ENCODE assay signal across 2 worm cellular contexts in genomic region chrIV:11855900-11856660, ce11.
A peak's percentile ranks its signal among the peaks of the same experiment; 100 is the strongest.
TF ChIP-seq lines count a peak whose summit lies in the region.

Gene ech-2 (minus strand): TSS chrIV:11856351.

TF ChIP-seq in whole organism, L1 larva, 84 proteins besides CTCF, POLR2A, EP300 and RAD21 (continued from another document):
- no peak for TF ChIP-seq mab-9 (GFP tag; IDR thresholded peaks at IDR 0.05; lab: Robert Waterston, UW)
- TF ChIP-seq C16A3.4 (tag; optimal IDR thresholded peaks at IDR 0.05; lab: Kevin White, UChicago), result peak; percentile 28
- peak; percentile 1 for TF ChIP-seq lin-14 (GFP tag; optimal IDR thresholded peaks at IDR 0.05; lab: Kevin White, UChicago)
- no peak for TF ChIP-seq grh-1 (GFP tag; IDR thresholded peaks at IDR 0.05; lab: Robert Waterston, UW)
- TF ChIP-seq ceh-90 (tag; optimal IDR thresholded peaks at IDR 0.05; lab: Kevin White, UChicago), result peak; percentile 7
- TF ChIP-seq elt-3 (tag; optimal IDR thresholded peaks at IDR 0.05; lab: Kevin White, UChicago), result peak in 1 of 6 experiments; percentile 20
- peak; percentile 31 for TF ChIP-seq nhr-47 (tag; optimal IDR thresholded peaks at IDR 0.05; lab: Kevin White, UChicago)
- TF ChIP-seq blmp-1 (tag; optimal IDR thresholded peaks at IDR 0.05; lab: Kevin White, UChicago), result peak; percentile 41
- TF ChIP-seq lin-35 (GFP tag; optimal IDR thresholded peaks at IDR 0.05; lab: Kevin White, UChicago), result peak; percentile 17 to 48
- peak in 1 of 3 experiments; percentile 20 for TF ChIP-seq ceh-82 (tag; optimal IDR thresholded peaks at IDR 0.05; lab: Kevin White, UChicago)
- no peak for TF ChIP-seq pag-3 (tag; optimal IDR thresholded peaks at IDR 0.05; lab: Kevin White, UChicago; ENCODE audit: borderline replicate concordance, insufficient read depth)
- TF ChIP-seq unc-30 (tag; optimal IDR thresholded peaks at IDR 0.05; lab: Kevin White, UChicago), result no peak
- no peak for TF ChIP-seq xbp-1 (tag; optimal IDR thresholded peaks at IDR 0.05; lab: Kevin White, UChicago)

TF ChIP-seq in whole organism, L4 larva, 104 proteins besides CTCF, POLR2A, EP300 and RAD21 (continued from another document):
- TF ChIP-seq pha-4 (GFP tag; IDR thresholded peaks at IDR 0.05; lab: Robert Waterston, UW) (no peak), pha-4 (tag; optimal IDR thresholded peaks at IDR 0.05; lab: Kevin White, UChicago) (no peak), mep-1 (tag; optimal IDR thresholded peaks at IDR 0.05; lab: Kevin White, UChicago) (peak; percentile 29), tra-1 (GFP tag; IDR thresholded peaks at IDR 0.05; lab: Robert Waterston, UW) (no peak), gei-8 (GFP tag; optimal IDR thresholded peaks at IDR 0.05; lab: Kevin White, UChicago) (no peak), ceh-62 (tag; optimal IDR thresholded peaks at IDR 0.05; lab: Kevin White, UChicago) (no peak), ceh-32 (tag; optimal IDR thresholded peaks at IDR 0.05; lab: Kevin White, UChicago; ENCODE audit: poor library complexity) (no peak), madf-9 (GFP tag; conservative IDR thresholded peaks at IDR 0.05; lab: Robert Waterston, UW) (no peak), nhr-77 (tag; optimal IDR thresholded peaks at IDR 0.05; lab: Kevin White, UChicago) (no peak), Y105C5A.15 (GFP tag; IDR thresholded peaks at IDR 0.05; lab: Robert Waterston, UW) (no peak), lin-15B (tag; optimal IDR thresholded peaks at IDR 0.05; lab: Kevin White, UChicago) (no peak), mxl-3 (GFP tag; optimal IDR thresholded peaks at IDR 0.05; lab: Kevin White, UChicago) (no peak), R02D3.7 (tag; optimal IDR thresholded peaks at IDR 0.05; lab: Kevin White, UChicago) (no peak), fos-1 (tag; optimal IDR thresholded peaks at IDR 0.05; lab: Kevin White, UChicago) (no peak), ctbp-1 (GFP tag; IDR thresholded peaks at IDR 0.05; lab: Robert Waterston, UW) (no peak), fkh-10 (GFP tag; optimal IDR thresholded peaks at IDR 0.05; lab: Kevin White, UChicago) (no peak), nhr-41 (GFP tag; IDR thresholded peaks at IDR 0.05; lab: Robert Waterston, UW) (no peak), aha-1 (tag; lab: Kevin White, UChicago) (peak; percentile 94), daf-16 (GFP tag; optimal IDR thresholded peaks at IDR 0.05; lab: Kevin White, UChicago) (no peak), daf-16 (tag; optimal IDR thresholded peaks at IDR 0.05; lab: Kevin White, UChicago) (peak; percentile 53), zfp-3 (GFP tag; conservative IDR thresholded peaks at IDR 0.05; lab: Robert Waterston, UW) (no peak), lin-39 (tag; optimal IDR thresholded peaks at IDR 0.05; lab: Kevin White, UChicago) (no peak), tag-97 (GFP tag; IDR thresholded peaks at IDR 0.05; lab: Robert Waterston, UW) (no peak), ces-1 (GFP tag; optimal IDR thresholded peaks at IDR 0.05; lab: Kevin White, UChicago) (no peak), lin-38 (GFP tag; IDR thresholded peaks at IDR 0.05; lab: Robert Waterston, UW) (peak; percentile 58), T26A8.4 (GFP tag; IDR thresholded peaks at IDR 0.05; lab: Robert Waterston, UW) (no peak), daf-8 (GFP tag; IDR thresholded peaks at IDR 0.05; lab: Robert Waterston, UW) (no peak), ama-1 (optimal IDR thresholded peaks at IDR 0.05; lab: Kevin White, UChicago) (no peak), zip-2 (tag; optimal IDR thresholded peaks at IDR 0.05; lab: Kevin White, UChicago) (no peak), D1046.2 (GFP tag; IDR thresholded peaks at IDR 0.05; lab: Robert Waterston, UW) (no peak), F10B5.3 (tag; optimal IDR thresholded peaks at IDR 0.05; lab: Kevin White, UChicago) (no peak), ceh-28 (tag; optimal IDR thresholded peaks at IDR 0.05; lab: Kevin White, UChicago) (no peak), Y75B8A.6 (GFP tag; IDR thresholded peaks at IDR 0.05; lab: Robert Waterston, UW) (no peak), Y48G9A.11 (GFP tag; IDR thresholded peaks at IDR 0.05; lab: Robert Waterston, UW) (no peak), F37D6.2 (tag; optimal IDR thresholded peaks at IDR 0.05; lab: Kevin White, UChicago) (no peak), daf-12 (tag; optimal IDR thresholded peaks at IDR 0.05; lab: Kevin White, UChicago) (no peak), mxl-2 (GFP tag; conservative IDR thresholded peaks at IDR 0.05; lab: Robert Waterston, UW) (no peak), unc-130 (GFP tag; optimal IDR thresholded peaks at IDR 0.05; lab: Kevin White, UChicago) (no peak), nhr-6 (tag; optimal IDR thresholded peaks at IDR 0.05; lab: Kevin White, UChicago) (no peak), zag-1 (tag; optimal IDR thresholded peaks at IDR 0.05; lab: Kevin White, UChicago) (no peak), sdz-12 (GFP tag; optimal IDR thresholded peaks at IDR 0.05; lab: Kevin White, UChicago) (no peak), nhr-42 (GFP tag; IDR thresholded peaks at IDR 0.05; lab: Robert Waterston, UW) (no peak), nhr-28 (tag; optimal IDR thresholded peaks at IDR 0.05; lab: Kevin White, UChicago) (no peak), T20F7.1 (GFP tag; optimal IDR thresholded peaks at IDR 0.05; lab: Kevin White, UChicago) (no peak), aly-2 (tag; optimal IDR thresholded peaks at IDR 0.05; lab: Kevin White, UChicago) (no peak), cey-2 (tag; optimal IDR thresholded peaks at IDR 0.05; lab: Kevin White, UChicago; ENCODE audit: borderline replicate concordance, insufficient read depth) (no peak), ztf-7 (tag; optimal IDR thresholded peaks at IDR 0.05; lab: Kevin White, UChicago) (no peak), nhr-76 (tag; optimal IDR thresholded peaks at IDR 0.05; lab: Kevin White, UChicago) (no peak), attf-4 (tag; optimal IDR thresholded peaks at IDR 0.05; lab: Kevin White, UChicago) (no peak), vab-7 (GFP tag; IDR thresholded peaks at IDR 0.05; lab: Robert Waterston, UW) (no peak), php-3 (GFP tag; IDR thresholded peaks at IDR 0.05; lab: Robert Waterston, UW) (no peak), F26F4.8 (GFP tag; conservative IDR thresholded peaks at IDR 0.05; lab: Robert Waterston, UW) (no peak), lin-1 (GFP tag; IDR thresholded peaks at IDR 0.05; lab: Robert Waterston, UW) (no peak), egl-27 (tag; optimal IDR thresholded peaks at IDR 0.05; lab: Kevin White, UChicago) (no peak), arid-1 (GFP tag; conservative IDR thresholded peaks at IDR 0.05; lab: Robert Waterston, UW) (no peak), ceh-44 (GFP tag; IDR thresholded peaks at IDR 0.05; lab: Robert Waterston, UW) (no peak), nhr-25 (tag; optimal IDR thresholded peaks at IDR 0.05; lab: Kevin White, UChicago; ENCODE audit: borderline replicate concordance, insufficient read depth) (no peak), madf-5 (GFP tag; IDR thresholded peaks at IDR 0.05; lab: Robert Waterston, UW) (no peak), hif-1 (tag; optimal IDR thresholded peaks at IDR 0.05; lab: Kevin White, UChicago) (no peak), nhr-237 (tag; optimal IDR thresholded peaks at IDR 0.05; lab: Kevin White, UChicago) (no peak), pqm-1 (tag; optimal IDR thresholded peaks at IDR 0.05; lab: Kevin White, UChicago) (no peak), ztf-11 (tag; optimal IDR thresholded peaks at IDR 0.05; lab: Kevin White, UChicago) (no peak), duxl-1 (tag; optimal IDR thresholded peaks at IDR 0.05; lab: Kevin White, UChicago; ENCODE audit: poor library complexity) (no peak), nhr-11 (tag; optimal IDR thresholded peaks at IDR 0.05; lab: Kevin White, UChicago) (no peak), lin-29 (GFP tag; IDR thresholded peaks at IDR 0.05; lab: Robert Waterston, UW) (no peak), dmd-9 (GFP tag; IDR thresholded peaks at IDR 0.05; lab: Robert Waterston, UW) (no peak), set-16 (GFP tag; IDR thresholded peaks at IDR 0.05; lab: Robert Waterston, UW) (no peak), hlh-11 (tag; optimal IDR thresholded peaks at IDR 0.05; lab: Kevin White, UChicago) (no peak), daf-19 (GFP tag; conservative IDR thresholded peaks at IDR 0.05; lab: Robert Waterston, UW) (no peak), unc-39 (tag; optimal IDR thresholded peaks at IDR 0.05; lab: Kevin White, UChicago) (no peak), snpc-1.2 (GFP tag; IDR thresholded peaks at IDR 0.05; lab: Robert Waterston, UW) (no peak), dmd-6 (GFP tag; IDR thresholded peaks at IDR 0.05; lab: Robert Waterston, UW) (no peak), snpc-4 (tag; optimal IDR thresholded peaks at IDR 0.05; lab: Kevin White, UChicago) (no peak), hlh-30 (tag; optimal IDR thresholded peaks at IDR 0.05; lab: Kevin White, UChicago; ENCODE audit: insufficient read depth) (peak; percentile 38), rbr-2 (tag; optimal IDR thresholded peaks at IDR 0.05; lab: Kevin White, UChicago) (peak; percentile 2)
